Fruit fly (Drosophila melanogaster) whole organism, wandering third instar larva: ENCODE data around the gene TotM.

Experiments
- CG9705 ChIP-seq: fragments of 200-800 bp; sonication (Bioruptor generic); optimal IDR thresholded peaks from 2 replicates; lab custom pipeline; 2018; ENCODE audit warnings: missing biosample characterization, mild to moderate bottlenecking, missing genetic modification characterization
- Dfd ChIP-seq: fragments of >200 bp; optimal IDR thresholded peaks from 2 replicates; lab custom pipeline; 2017; ENCODE audit warnings: missing biosample characterization, missing genetic modification characterization
- HLH106 ChIP-seq: fragments of 200-800 bp; optimal IDR thresholded peaks from 3 replicates; lab custom pipeline; 2019; ENCODE audit warnings: missing biosample characterization, mild to moderate bottlenecking, missing genetic modification characterization, moderate library complexity
- Rel ChIP-seq, 2 experiments: fragments of 200-800 bp; sonication (Bioruptor generic) in 1 of 2; optimal IDR thresholded peaks; 2 replicates in 1 of 2; 3 replicates in 1 of 2; lab custom pipeline; 2016 to 2019; ENCODE audit warnings: mild to moderate bottlenecking in 2 of 2, missing biosample characterization in 2 of 2, missing genetic modification characterization in 2 of 2, moderate library complexity in 1 of 2
- br ChIP-seq: fragments of 200-800 bp; sonication (Bioruptor generic); optimal IDR thresholded peaks from 2 replicates; lab custom pipeline; 2016; ENCODE audit warnings: missing biosample characterization, missing genetic modification characterization
- h ChIP-seq: fragments of 200-800 bp; sonication (Bioruptor generic); optimal IDR thresholded peaks from 3 replicates; lab custom pipeline; 2016; ENCODE audit warnings: missing biosample characterization, mild to moderate bottlenecking, missing genetic modification characterization
- usp ChIP-seq: fragments of >200 bp; optimal IDR thresholded peaks from 2 replicates; lab custom pipeline; 2017; ENCODE audit warnings: missing biosample characterization, missing genetic modification characterization
- woc ChIP-seq: sonication (Bioruptor generic); optimal IDR thresholded peaks from 2 replicates; lab custom pipeline; 2016; ENCODE audit warnings: missing biosample characterization, mild to moderate bottlenecking, missing genetic modification characterization

DNA sequence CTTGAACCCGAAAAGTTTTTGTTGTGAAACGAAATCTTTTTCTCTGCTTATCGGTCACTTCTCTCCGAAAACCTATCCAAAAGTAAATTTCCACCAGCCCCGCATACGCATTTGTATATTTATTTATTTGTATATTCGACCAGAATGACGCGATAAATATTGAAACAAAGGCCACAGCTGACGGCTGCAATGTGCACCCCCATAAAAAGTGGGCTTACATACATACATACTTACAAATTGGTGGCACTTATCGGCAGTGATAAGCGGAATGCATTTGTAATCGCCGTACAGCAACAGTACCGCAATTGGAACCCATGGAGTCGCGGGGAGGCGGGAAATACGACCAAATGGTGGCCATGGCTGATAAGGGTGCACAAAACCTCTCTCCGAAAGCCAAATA, 38.5 kb upstream of the TotM start:
- TF ChIP-seq CG9705 (GFP tag; lab: Kevin White, UChicago): no peak
- peak; percentile 30 for TF ChIP-seq br
- no peak for TF ChIP-seq usp
- no peak for TF ChIP-seq woc (GFP tag; lab: Kevin White, UChicago)
- peak; percentile 43 for TF ChIP-seq h
- peak; percentile 21 for TF ChIP-seq Rel (GFP tag; optimal IDR thresholded peaks at IDR 0.05; lab: Kevin White, UChicago)
- TF ChIP-seq Rel (tag; optimal IDR thresholded peaks at IDR 0.05; lab: Kevin White, UChicago): peak; percentile 92
- no peak for TF ChIP-seq HLH106 (tag; lab: Kevin White, UChicago)
- TF ChIP-seq Dfd (GFP tag; lab: Kevin White, UChicago): no peak
